Worm (Caenorhabditis elegans): ENCODE results near the gene eif-2Bgamma.

The eif-2Bgamma gene

DNA sequence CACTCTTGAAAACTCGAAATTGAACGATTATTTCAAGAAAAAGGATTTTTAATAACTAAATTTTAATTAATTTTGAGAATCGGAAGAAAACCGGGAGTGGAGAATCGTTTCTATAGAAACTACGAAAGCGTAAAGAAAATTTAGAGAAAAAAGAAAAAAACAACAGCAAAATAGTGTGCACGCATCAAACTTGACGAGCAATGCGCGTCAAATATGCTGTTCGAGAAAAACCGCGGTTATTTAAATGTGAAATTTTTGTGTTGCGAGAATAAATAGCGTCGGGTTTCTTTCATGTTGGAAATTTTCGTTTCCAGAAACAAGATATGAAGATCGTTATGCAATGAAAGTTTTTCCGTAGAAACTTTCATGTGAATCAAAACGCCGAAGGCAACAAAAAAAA lies 6.6 kb upstream of the eif-2Bgamma start:
- TF ChIP-seq mep-1 (tag; optimal IDR thresholded peaks at IDR 0.05) (peak; percentile 26), zip-8 (tag; optimal IDR thresholded peaks at IDR 0.05) (no peak), lin-13 (tag; optimal IDR thresholded peaks at IDR 0.05) (peak; percentile 17), pha-4 (tag; optimal IDR thresholded peaks at IDR 0.05) (peak; percentile 50), lsy-2 (tag; optimal IDR thresholded peaks at IDR 0.05) (peak; percentile 68), ham-2 (GFP tag; optimal IDR thresholded peaks at IDR 0.05) (no peak), ceh-39 (tag; optimal IDR thresholded peaks at IDR 0.05) (peak; percentile 14), unc-39 (tag; optimal IDR thresholded peaks at IDR 0.05) (no peak), ces-1 (GFP tag; optimal IDR thresholded peaks at IDR 0.05) (peak; percentile 50), nhr-237 (tag; optimal IDR thresholded peaks at IDR 0.05) (peak; percentile 40), elt-3 (tag; optimal IDR thresholded peaks at IDR 0.05) (no peak)

DNA sequence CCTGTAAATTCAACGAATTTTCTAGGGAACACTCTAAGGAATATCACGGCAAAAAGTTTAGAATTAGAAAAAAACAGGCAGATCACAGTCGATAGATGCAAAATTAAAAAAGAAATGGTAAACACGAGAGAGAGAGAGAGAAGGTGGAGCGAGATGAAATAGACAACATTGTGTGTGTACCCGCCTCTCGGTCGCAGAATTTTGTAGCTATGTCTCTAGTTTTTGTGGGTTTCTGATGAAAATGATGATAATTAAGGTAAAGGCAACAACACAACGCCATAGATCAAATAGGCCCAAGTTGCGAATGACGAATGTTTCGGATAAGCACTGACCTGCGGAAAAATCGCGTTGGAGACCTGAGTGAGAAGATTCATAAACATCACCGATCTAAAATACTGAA lies 6.1 kb upstream of the eif-2Bgamma start, which contains the start of gene sod-1:
Gene sod-1, minus strand, starts transcription at position 387 of the 400 bp plus-strand sequence.
- TF ChIP-seq pha-4 (tag; optimal IDR thresholded peaks at IDR 0.05) (no peak), tbx-8 (GFP tag; optimal IDR thresholded peaks at IDR 0.05) (no peak), nhr-12 (tag; optimal IDR thresholded peaks at IDR 0.05) (no peak), drap-1 (GFP tag; optimal IDR thresholded peaks at IDR 0.05) (no peak), mls-2 (tag; optimal IDR thresholded peaks at IDR 0.05) (no peak), flh-1 (GFP tag; optimal IDR thresholded peaks at IDR 0.05) (no peak), ztf-11 (tag; optimal IDR thresholded peaks at IDR 0.05) (no peak), ceh-43 (GFP tag; optimal IDR thresholded peaks at IDR 0.05) (no peak), snpc-4 (tag; optimal IDR thresholded peaks at IDR 0.05) (no peak), unc-120 (tag; optimal IDR thresholded peaks at IDR 0.05; ENCODE audit: poor library complexity, severe bottlenecking) (no peak), mep-1 (tag; optimal IDR thresholded peaks at IDR 0.05) (no peak), elt-1 (tag; optimal IDR thresholded peaks at IDR 0.05; ENCODE audit: borderline replicate concordance, insufficient read depth) (no peak), ces-1 (GFP tag; optimal IDR thresholded peaks at IDR 0.05) (no peak), sptf-1 (tag; optimal IDR thresholded peaks at IDR 0.05) (no peak), M03D4.4 (tag; optimal IDR thresholded peaks at IDR 0.05) (no peak), elt-3 (tag; optimal IDR thresholded peaks at IDR 0.05) (no peak)

DNA sequence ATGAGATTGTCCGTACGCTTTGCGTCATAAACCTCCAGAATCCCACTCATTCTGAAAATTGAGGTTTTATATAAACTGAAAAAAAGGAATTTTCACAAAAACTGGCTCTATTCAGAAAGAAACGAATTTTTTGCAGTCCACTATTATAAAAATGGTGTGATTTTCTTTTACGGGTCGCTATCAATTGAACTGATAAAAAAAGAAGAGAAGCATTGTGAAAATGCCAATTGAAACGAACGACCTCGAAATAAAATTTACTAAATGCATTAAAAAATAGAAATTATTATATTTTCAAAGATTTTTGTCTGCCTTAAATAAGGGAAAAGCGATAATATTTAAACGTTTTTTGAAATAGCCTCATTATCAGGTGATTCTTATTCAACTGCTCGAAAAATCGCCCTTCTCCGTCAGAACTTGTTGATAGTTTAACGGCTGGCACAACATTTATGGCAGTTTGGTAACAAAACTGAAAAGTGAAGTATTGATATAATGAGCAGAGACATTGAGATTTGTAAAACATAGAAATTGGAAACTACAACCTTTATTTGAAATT lies 4.8 kb upstream of the eif-2Bgamma start, which contains the start of gene art-1:
Gene art-1, minus strand, starts transcription at position 51 of the 553 bp plus-strand sequence.
- TF ChIP-seq unc-39 (tag; optimal IDR thresholded peaks at IDR 0.05) (no peak), nhr-237 (tag; optimal IDR thresholded peaks at IDR 0.05) (no peak), unc-120 (tag; optimal IDR thresholded peaks at IDR 0.05; ENCODE audit: poor library complexity, severe bottlenecking) (no peak), elt-1 (tag; optimal IDR thresholded peaks at IDR 0.05; ENCODE audit: borderline replicate concordance, insufficient read depth) (no peak)

DNA sequence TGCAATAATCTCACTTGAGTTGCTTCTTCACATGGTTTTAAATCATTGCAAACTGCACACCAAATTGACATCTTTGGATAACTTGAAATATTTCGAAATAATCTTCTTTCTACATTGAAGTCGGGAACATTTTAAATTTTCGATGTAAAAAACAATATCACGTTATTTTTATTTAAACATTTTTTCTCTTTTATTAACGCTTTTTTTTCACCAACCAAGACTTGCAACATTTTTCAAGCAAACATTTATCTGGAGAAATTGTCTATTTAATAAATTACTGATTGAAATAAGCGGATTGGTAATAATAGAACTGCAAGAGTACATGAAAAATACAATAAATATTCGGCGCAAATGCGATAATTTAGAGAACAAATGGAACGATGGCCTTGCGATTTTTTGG lies 3.1 kb upstream of the eif-2Bgamma start, which contains the start of gene C15F1.5:
Gene C15F1.5, minus strand, starts transcription at position 101 of the 400 bp plus-strand sequence.
- TF ChIP-seq mab-5 (tag; optimal IDR thresholded peaks at IDR 0.05) (no peak), ces-1 (GFP tag; optimal IDR thresholded peaks at IDR 0.05) (no peak), bed-3 (GFP tag; optimal IDR thresholded peaks at IDR 0.05) (no peak), nhr-28 (tag; optimal IDR thresholded peaks at IDR 0.05) (no peak), nhr-237 (tag; optimal IDR thresholded peaks at IDR 0.05) (no peak), ceh-39 (tag; optimal IDR thresholded peaks at IDR 0.05) (no peak), blmp-1 (tag; optimal IDR thresholded peaks at IDR 0.05) (no peak), sem-2 (GFP tag; optimal IDR thresholded peaks at IDR 0.05) (no peak), mep-1 (tag; optimal IDR thresholded peaks at IDR 0.05) (no peak), lin-13 (tag; optimal IDR thresholded peaks at IDR 0.05) (no peak), sptf-1 (tag; optimal IDR thresholded peaks at IDR 0.05) (no peak), nhr-12 (tag; optimal IDR thresholded peaks at IDR 0.05) (no peak), drap-1 (GFP tag; optimal IDR thresholded peaks at IDR 0.05) (no peak), unc-39 (tag; optimal IDR thresholded peaks at IDR 0.05) (no peak), ham-2 (GFP tag; optimal IDR thresholded peaks at IDR 0.05) (no peak), ztf-11 (tag; optimal IDR thresholded peaks at IDR 0.05) (no peak), hlh-1 (tag; optimal IDR thresholded peaks at IDR 0.05) (no peak)

DNA sequence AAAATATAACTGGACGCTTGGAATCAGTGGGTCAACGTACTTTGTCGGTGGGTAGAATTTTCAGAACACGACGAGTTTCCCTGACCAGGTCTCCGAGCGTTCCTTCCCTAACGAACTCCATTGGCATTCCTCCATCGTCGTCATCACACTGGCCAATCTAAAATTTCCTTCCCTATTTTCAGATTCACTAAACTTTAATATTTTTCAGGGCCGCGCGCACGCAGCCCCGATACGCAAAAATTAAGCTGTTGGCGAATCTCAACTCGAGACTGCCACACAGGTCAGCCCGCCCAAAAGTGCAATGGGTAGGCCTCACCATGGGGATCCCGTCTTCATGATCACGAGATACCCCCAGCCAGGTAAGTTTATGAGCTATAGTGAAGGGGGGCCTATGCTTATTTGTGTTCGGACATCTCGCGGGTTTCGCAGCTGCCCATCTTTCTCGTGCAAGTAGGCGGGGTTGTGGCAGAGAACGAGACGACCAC lies 785 bp upstream of the eif-2Bgamma start:
- TF ChIP-seq ces-1 (GFP tag; optimal IDR thresholded peaks at IDR 0.05) (peak; percentile 2), nhr-237 (tag; optimal IDR thresholded peaks at IDR 0.05) (no peak), lin-13 (tag; optimal IDR thresholded peaks at IDR 0.05) (peak; percentile 72), elt-1 (tag; optimal IDR thresholded peaks at IDR 0.05; ENCODE audit: borderline replicate concordance, insufficient read depth) (no peak), unc-39 (tag; optimal IDR thresholded peaks at IDR 0.05) (no peak), nhr-76 (tag; optimal IDR thresholded peaks at IDR 0.05) (no peak), sptf-1 (tag; optimal IDR thresholded peaks at IDR 0.05) (peak; percentile 65), ceh-39 (tag; optimal IDR thresholded peaks at IDR 0.05) (peak; percentile 69), elt-3 (tag; optimal IDR thresholded peaks at IDR 0.05) (no peak), M03D4.4 (tag; optimal IDR thresholded peaks at IDR 0.05) (peak; percentile 65), snpc-4 (tag; optimal IDR thresholded peaks at IDR 0.05) (no peak), flh-1 (GFP tag; optimal IDR thresholded peaks at IDR 0.05) (peak; percentile 27), cnd-1 (tag; optimal IDR thresholded peaks at IDR 0.05) (peak; percentile 82), zip-8 (tag; optimal IDR thresholded peaks at IDR 0.05) (no peak), nhr-28 (tag; optimal IDR thresholded peaks at IDR 0.05) (no peak), bed-3 (GFP tag; optimal IDR thresholded peaks at IDR 0.05) (no peak), blmp-1 (tag; optimal IDR thresholded peaks at IDR 0.05) (no peak), lsy-2 (tag; optimal IDR thresholded peaks at IDR 0.05) (peak; percentile 22), unc-62 (GFP tag; optimal IDR thresholded peaks at IDR 0.05) (peak; percentile 5), unc-120 (tag; optimal IDR thresholded peaks at IDR 0.05; ENCODE audit: poor library complexity, severe bottlenecking) (peak; percentile 53), drap-1 (GFP tag; optimal IDR thresholded peaks at IDR 0.05) (peak; percentile 63), ztf-11 (tag; optimal IDR thresholded peaks at IDR 0.05) (no peak), ceh-43 (GFP tag; optimal IDR thresholded peaks at IDR 0.05) (no peak), ham-2 (GFP tag; optimal IDR thresholded peaks at IDR 0.05) (peak; percentile 66), lin-32 (GFP tag; optimal IDR thresholded peaks at IDR 0.05) (peak; percentile 42), mls-2 (tag; optimal IDR thresholded peaks at IDR 0.05) (peak; percentile 31), nhr-2 (tag; optimal IDR thresholded peaks at IDR 0.05) (no peak), mab-5 (tag; optimal IDR thresholded peaks at IDR 0.05) (no peak), mep-1 (tag; optimal IDR thresholded peaks at IDR 0.05) (peak; percentile 6), hlh-1 (tag; optimal IDR thresholded peaks at IDR 0.05) (peak; percentile 46), sem-2 (GFP tag; optimal IDR thresholded peaks at IDR 0.05) (peak; percentile 55), pha-4 (tag; optimal IDR thresholded peaks at IDR 0.05) (peak; percentile 39)
